Worm (Caenorhabditis elegans) whole organism, L1 larva: ENCODE data around the gene sre-12.

Source experiments
- alr-1 ChIP-seq: fragments of 200-800 bp; sonication (Bioruptor generic); optimal IDR thresholded peaks from 2 replicates; lab custom pipeline; 2018; ENCODE audit warnings: borderline replicate concordance, mild to moderate bottlenecking, missing genetic modification characterization, missing compliant biosample characterization
- ama-1 ChIP-seq: fragments of 150-350 bp; optimal IDR thresholded peaks from 2 replicates; lab custom pipeline; 2014
- nhr-71 ChIP-seq: sonication (generic microtip); optimal IDR thresholded peaks from 2 replicates; lab custom pipeline; 2016; ENCODE audit warnings: mild to moderate bottlenecking, missing genetic modification characterization, moderate library complexity, missing compliant biosample characterization
- unc-62 ChIP-seq: fragments of 150-350 bp; optimal IDR thresholded peaks from 2 replicates; lab custom pipeline; 2014; ENCODE audit warnings: missing biosample characterization, missing genetic modification reagents, missing genetic modification characterization

DNA sequence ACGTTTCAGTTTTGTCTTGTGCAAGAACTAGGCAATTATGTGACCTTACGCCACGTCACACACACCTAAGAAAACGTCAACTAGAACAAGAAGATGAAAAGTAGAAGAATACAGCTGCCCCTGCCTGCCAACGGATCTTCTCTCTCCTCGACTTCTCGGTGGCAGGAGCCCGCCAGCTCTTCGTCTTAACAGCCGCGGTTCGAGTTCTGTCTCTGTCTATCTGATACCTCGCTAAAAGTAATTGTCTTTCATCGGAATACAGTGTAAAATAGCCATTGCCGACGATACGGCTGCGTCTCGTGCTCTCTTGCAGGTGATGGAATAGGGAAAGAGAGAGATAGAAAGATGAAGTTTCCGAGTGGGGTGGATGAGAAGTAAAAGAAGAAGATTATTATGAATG is 48.6 kb downstream of the sre-12 start:
- no peak for TF ChIP-seq alr-1 (tag; lab: Kevin White, UChicago)
- no peak for TF ChIP-seq ama-1 (lab: Kevin White, UChicago)
- TF ChIP-seq nhr-71 (tag; lab: Kevin White, UChicago): peak; percentile 42
- no peak for TF ChIP-seq unc-62
